Fruit fly (Drosophila melanogaster) whole organism, prepupa: ENCODE data around the gene lgs.

Source experiments
- CG6808 ChIP-seq: fragments of 200-800 bp; sonication (Bioruptor generic); optimal IDR thresholded peaks from 3 replicates; lab custom pipeline; 2017; ENCODE audit warnings: missing biosample characterization, missing genetic modification characterization, mild to moderate bottlenecking, moderate library complexity, missing genetic modification reagents
- CG7368 ChIP-seq: fragments of 200-800 bp; sonication (Bioruptor generic); optimal IDR thresholded peaks from 3 replicates; lab custom pipeline; 2016; ENCODE audit warnings: missing biosample characterization, missing genetic modification characterization
- Gug ChIP-seq: fragments of 200-800 bp; sonication (Bioruptor generic); IDR thresholded peaks from 2 replicates; pipeline ENCODE4 v1.3.6; 2022; ENCODE audit warnings: missing biosample characterization, missing genetic modification characterization
- Hr38 ChIP-seq: sonication (Bioruptor generic); optimal IDR thresholded peaks from 2 replicates; lab custom pipeline; 2016; ENCODE audit warnings: missing biosample characterization, missing genetic modification characterization
- Lpt ChIP-seq: fragments of 200-800 bp; sonication (Bioruptor generic); optimal IDR thresholded peaks from 3 replicates; lab custom pipeline; 2016; ENCODE audit warnings: missing biosample characterization, missing genetic modification characterization
- cyc ChIP-seq: fragments of 200-800 bp; sonication (Bioruptor generic); optimal IDR thresholded peaks from 3 replicates; lab custom pipeline; 2016; ENCODE audit warnings: missing biosample characterization, missing genetic modification characterization
- dsx ChIP-seq: fragments of 200-800 bp; optimal IDR thresholded peaks from 3 replicates; lab custom pipeline; 2019; ENCODE audit warnings: missing biosample characterization, mild to moderate bottlenecking, missing genetic modification characterization, moderate library complexity; ENCODE audit not compliant: poor library complexity, severe bottlenecking

DNA sequence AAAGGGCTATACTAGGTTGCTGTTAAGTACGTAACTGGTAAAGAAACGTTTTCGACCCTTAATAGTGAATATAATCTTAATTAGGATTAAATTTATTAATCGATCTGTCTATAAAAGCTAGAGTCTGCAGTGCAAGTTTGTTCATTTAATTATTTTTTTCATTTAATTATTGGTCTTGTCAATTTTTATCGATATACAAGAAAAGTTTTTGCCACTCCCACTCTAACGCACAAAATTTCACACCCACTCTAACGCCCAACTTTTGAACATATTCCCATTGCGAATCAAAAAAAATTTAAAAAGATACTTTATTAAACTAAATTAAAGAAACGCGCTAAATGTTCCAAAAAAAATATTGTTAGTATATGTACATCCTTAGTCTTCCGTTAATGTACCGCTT lies 4.4 kb upstream of the lgs start:
- TF ChIP-seq CG7368 (GFP tag; lab: Kevin White, UChicago) (no peak), Hr38 (GFP tag; lab: Kevin White, UChicago) (no peak), CG6808 (GFP tag; lab: Kevin White, UChicago) (no peak), dsx (GFP tag; lab: Kevin White, UChicago) (no peak), Lpt (GFP tag; lab: Kevin White, UChicago) (no peak), Gug (GFP tag; lab: Robert Waterston, UW) (no peak), cyc (GFP tag; lab: Kevin White, UChicago) (no peak)
